Worm (Caenorhabditis elegans): ENCODE data around the gene nhr-67.
"Not testable (repeated sequence)": the region's sequence is repeated elsewhere in the genome, so short reads cannot be mapped to it uniquely, and the experiment has no call there.

The nhr-67 gene

DNA sequence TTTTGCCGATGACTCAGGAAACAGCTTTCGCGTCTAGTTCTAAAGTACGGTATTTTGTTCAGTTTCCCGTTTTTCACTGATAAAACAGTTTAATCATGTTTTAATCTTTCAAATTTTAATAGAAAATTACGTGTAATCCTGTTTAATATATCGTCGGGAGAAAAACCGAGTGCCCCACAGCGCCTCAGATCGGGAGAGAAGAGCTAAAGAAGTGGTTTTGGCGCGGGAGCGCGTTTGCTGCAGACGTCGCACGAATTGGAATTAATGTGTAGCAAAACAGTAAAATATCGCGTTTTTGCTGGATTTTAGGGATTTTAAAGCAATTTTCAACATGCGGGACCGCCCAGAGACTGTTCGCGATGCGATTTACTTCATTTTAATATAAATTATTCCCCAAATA lies 31.1 kb downstream of the nhr-67 start:
- peak; percentile 30 for TF ChIP-seq nhr-19 (GFP tag; conservative IDR thresholded peaks at IDR 0.05)

DNA sequence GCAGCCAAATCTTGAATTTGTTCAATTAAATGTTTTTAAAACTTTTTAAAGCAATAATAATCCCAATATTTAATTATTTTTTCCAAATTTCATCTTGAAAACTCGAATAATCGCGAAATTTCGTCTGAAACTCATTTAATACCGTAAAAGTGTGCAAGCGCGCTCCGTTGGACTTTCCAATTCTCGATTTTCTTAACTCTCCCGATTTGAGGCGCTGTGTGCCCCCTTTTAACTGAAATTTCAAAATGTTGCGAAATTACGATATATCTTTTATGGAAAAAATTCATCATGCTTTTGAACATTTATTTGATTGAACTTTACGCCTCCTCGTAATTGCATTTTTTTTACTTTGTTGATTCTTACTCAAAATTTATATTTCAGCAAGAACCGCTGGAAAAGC lies 32.8 kb downstream of the nhr-67 start, which contains the start of gene R07H5.11:
Gene R07H5.11, plus strand, starts transcription at position 380 of the 400 bp plus-strand sequence.
- TF ChIP-seq irx-1 (tag; optimal IDR thresholded peaks at IDR 0.05); grh-1 (GFP tag; IDR thresholded peaks at IDR 0.05); nhr-11 (tag; optimal IDR thresholded peaks at IDR 0.05): not testable (repeated sequence)

DNA sequence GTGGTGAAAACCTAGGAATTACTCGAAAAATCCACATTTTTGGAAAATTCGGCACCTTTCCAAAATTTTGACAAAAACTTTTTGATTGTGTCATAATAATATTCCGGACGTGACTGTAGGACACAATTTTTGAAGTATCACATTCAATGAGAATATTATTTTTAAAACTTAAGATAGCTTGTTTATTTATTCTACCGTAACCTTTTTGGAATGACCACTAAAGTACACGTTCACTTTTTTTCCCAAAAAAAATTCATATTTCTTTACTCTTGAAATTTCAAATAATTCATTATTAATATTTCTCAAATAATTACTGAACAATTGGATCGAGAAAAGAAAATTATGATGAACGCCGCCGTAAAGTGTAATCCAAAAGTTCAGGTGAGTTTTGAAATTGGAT lies 37.6 kb downstream of the nhr-67 start, which contains the start of gene R07H5.9:
Gene R07H5.9, plus strand, starts transcription at position 301 of the 400 bp plus-strand sequence.
- TF ChIP-seq unc-62 (GFP tag; optimal IDR thresholded peaks at IDR 0.05): no peak
- no peak for TF ChIP-seq egl-27 (tag; optimal IDR thresholded peaks at IDR 0.05)
- no peak for TF ChIP-seq hlh-17 (GFP tag; optimal IDR thresholded peaks at IDR 0.05; ENCODE audit: borderline replicate concordance)
- no peak for TF ChIP-seq F16B12.6 (tag; optimal IDR thresholded peaks at IDR 0.05)
- no peak for TF ChIP-seq egl-13 (tag; optimal IDR thresholded peaks at IDR 0.05)

DNA sequence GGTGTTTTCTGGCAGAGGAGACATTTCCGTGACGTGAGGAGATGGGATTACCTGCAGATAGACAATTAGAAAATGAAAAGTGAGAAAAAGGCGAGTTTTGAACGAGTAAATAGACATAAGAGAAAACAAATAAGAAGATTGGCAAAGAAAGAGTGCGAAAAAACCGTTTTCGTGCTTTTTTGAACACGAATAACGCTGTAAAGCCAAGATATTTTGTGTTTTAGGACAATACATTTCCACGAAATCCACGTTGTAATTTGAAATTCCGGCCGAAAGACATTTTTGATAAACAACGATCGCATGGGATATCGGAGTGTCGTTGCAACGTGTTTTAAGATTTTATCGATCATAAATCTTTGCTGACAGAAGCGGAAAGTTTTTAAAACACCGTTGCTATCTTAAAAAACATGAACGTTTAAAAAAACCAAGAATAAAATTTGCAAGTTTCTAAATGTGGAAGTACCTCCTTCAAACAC lies 41.3 kb downstream of the nhr-67 start, which contains the start of gene adk-1:
Gene adk-1, minus strand, starts transcription at position 51 of the 476 bp plus-strand sequence.
- TF ChIP-seq hpl-2 (GFP tag; optimal IDR thresholded peaks at IDR 0.05) (no peak), blmp-1 (tag; optimal IDR thresholded peaks at IDR 0.05) (peak; percentile 6), lin-35 (GFP tag; optimal IDR thresholded peaks at IDR 0.05) (peak; percentile 12 to 68), lin-15B (tag; optimal IDR thresholded peaks at IDR 0.05) (no peak), dsc-1 (tag; optimal IDR thresholded peaks at IDR 0.05) (no peak), ztf-4 (tag; optimal IDR thresholded peaks at IDR 0.05) (no peak), xbp-1 (tag; optimal IDR thresholded peaks at IDR 0.05) (peak; percentile 2), zag-1 (tag; optimal IDR thresholded peaks at IDR 0.05) (no peak), isw-1 (GFP tag; IDR thresholded peaks at IDR 0.05) (no peak), efl-1 (optimal IDR thresholded peaks at IDR 0.05) (peak in 1 of 2 experiments; percentile 68), efl-1 (GFP tag; optimal IDR thresholded peaks at IDR 0.05 in 1 of 2) (peak; percentile 73 to 97), skn-1 (tag; optimal IDR thresholded peaks at IDR 0.05) (no peak), mdl-1 (tag; optimal IDR thresholded peaks at IDR 0.05) (no peak), nhr-84 (tag; optimal IDR thresholded peaks at IDR 0.05) (no peak), nhr-47 (tag; optimal IDR thresholded peaks at IDR 0.05) (no peak), sox-4 (tag; optimal IDR thresholded peaks at IDR 0.05) (no peak), nhr-76 (tag; optimal IDR thresholded peaks at IDR 0.05) (no peak), dpl-1 (GFP tag; optimal IDR thresholded peaks at IDR 0.05) (peak in 2 of 3 experiments; percentile 57 to 75), lin-39 (tag; optimal IDR thresholded peaks at IDR 0.05) (no peak), efl-3 (GFP tag; optimal IDR thresholded peaks at IDR 0.05) (no peak), lsy-2 (tag; optimal IDR thresholded peaks at IDR 0.05) (peak; percentile 11 to 49), irx-1 (tag; optimal IDR thresholded peaks at IDR 0.05) (no peak)

DNA sequence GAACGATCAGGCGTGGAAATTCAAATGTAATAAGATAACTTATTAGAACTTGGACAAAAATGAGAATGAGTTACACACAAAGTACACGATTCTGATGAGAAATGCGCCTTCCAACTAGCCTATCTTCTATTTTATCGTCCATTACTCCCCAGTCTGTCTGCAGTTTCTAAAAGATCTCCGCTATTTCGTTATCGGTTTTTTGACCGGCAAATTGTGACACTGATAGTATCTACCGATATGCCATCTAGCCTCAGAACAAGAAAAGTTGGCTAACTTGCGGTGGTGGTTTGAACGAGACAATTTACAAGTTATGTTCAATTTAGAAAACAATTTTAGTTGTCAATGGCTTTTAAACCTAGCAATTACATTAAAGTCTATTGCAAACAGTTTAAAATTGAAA lies 42.0 kb downstream of the nhr-67 start:
- peak; percentile 52 for TF ChIP-seq blmp-1 (tag; optimal IDR thresholded peaks at IDR 0.05)
- no peak for TF ChIP-seq unc-86 (tag; optimal IDR thresholded peaks at IDR 0.05)
- no peak for TF ChIP-seq lir-3 (tag; optimal IDR thresholded peaks at IDR 0.05; ENCODE audit: poor library complexity)
- TF ChIP-seq mep-1 (tag; optimal IDR thresholded peaks at IDR 0.05): peak; percentile 10
- TF ChIP-seq rnt-1 (tag; optimal IDR thresholded peaks at IDR 0.05): peak; percentile 9
- TF ChIP-seq nhr-20 (tag; optimal IDR thresholded peaks at IDR 0.05): peak; percentile 23
- peak; percentile 71 for TF ChIP-seq nhr-85 (tag)
- peak in 1 of 3 experiments; percentile 0 for TF ChIP-seq ceh-82 (tag; optimal IDR thresholded peaks at IDR 0.05)
- TF ChIP-seq lin-35 (GFP tag; optimal IDR thresholded peaks at IDR 0.05): peak in 1 of 2 experiments; percentile 29
- TF ChIP-seq elt-3 (tag; optimal IDR thresholded peaks at IDR 0.05): peak in 2 of 6 experiments; percentile 46 to 57
- peak; percentile 44 for TF ChIP-seq elt-2 (tag; optimal IDR thresholded peaks at IDR 0.05)
- TF ChIP-seq zag-1 (tag; optimal IDR thresholded peaks at IDR 0.05): no peak
- no peak for TF ChIP-seq C04F5.9 (tag; optimal IDR thresholded peaks at IDR 0.05)
- TF ChIP-seq snu-23 (GFP tag; optimal IDR thresholded peaks at IDR 0.05): peak; percentile 13
- TF ChIP-seq tlp-1 (tag; optimal IDR thresholded peaks at IDR 0.05): peak; percentile 69
- TF ChIP-seq lin-14 (GFP tag; optimal IDR thresholded peaks at IDR 0.05): peak; percentile 78
- TF ChIP-seq sox-4 (tag; optimal IDR thresholded peaks at IDR 0.05): no peak
- TF ChIP-seq unc-130 (tag; optimal IDR thresholded peaks at IDR 0.05): peak; percentile 21
